Fruit fly (Drosophila melanogaster) S2 (cell line): ENCODE results near the gene eIF2Bepsilon.
A peak's percentile ranks its signal among the peaks of the same experiment; 100 is the strongest.

Experiments used
- CG8478 ChIP-seq: fragments of >200 bp; optimal IDR thresholded peaks from 2 replicates; lab custom pipeline; 2018
- CTCF ChIP-seq, 2 experiments: fragments of >200 bp; optimal IDR thresholded peaks; 2 replicates each; lab custom pipeline; 2018

Gene eIF2Bepsilon

dm6 chrX:1952898-1953297, 30.2 kb upstream of the eIF2Bepsilon start:
- TF ChIP-seq CTCF (optimal IDR thresholded peaks at IDR 0.05; lab: Kevin White, UChicago) (peak; percentile 99 to 100), CG8478 (lab: Kevin White, UChicago) (no peak)

- TF ChIP-seq CTCF (optimal IDR thresholded peaks at IDR 0.05; lab: Kevin White, UChicago): no peak
- no peak for TF ChIP-seq CG8478 (lab: Kevin White, UChicago)
Observed at dm6 chrX:1951391-1952066, 28.9 kb upstream of the eIF2Bepsilon start.

dm6 chrX:1950311-1950710, 27.6 kb upstream of the eIF2Bepsilon start:
- no peak for TF ChIP-seq CG8478 (lab: Kevin White, UChicago)
- TF ChIP-seq CTCF (optimal IDR thresholded peaks at IDR 0.05; lab: Kevin White, UChicago): no peak

dm6 chrX:1949598-1949997, 26.9 kb upstream of the eIF2Bepsilon start:
- TF ChIP-seq CG8478 (lab: Kevin White, UChicago): no peak
- no peak for TF ChIP-seq CTCF (optimal IDR thresholded peaks at IDR 0.05; lab: Kevin White, UChicago)

- TF ChIP-seq CG8478 (lab: Kevin White, UChicago) (no peak), CTCF (optimal IDR thresholded peaks at IDR 0.05; lab: Kevin White, UChicago) (no peak)
Observed at dm6 chrX:1948508-1949065, 25.9 kb upstream of the eIF2Bepsilon start.

dm6 chrX:1947900-1948374, 25.3 kb upstream of the eIF2Bepsilon start:
- TF ChIP-seq CTCF (optimal IDR thresholded peaks at IDR 0.05; lab: Kevin White, UChicago): no peak

- TF ChIP-seq CTCF (optimal IDR thresholded peaks at IDR 0.05; lab: Kevin White, UChicago) (no peak), CG8478 (lab: Kevin White, UChicago) (no peak)
Observed at dm6 chrX:1947178-1947872, 24.7 kb upstream of the eIF2Bepsilon start.

DNA sequence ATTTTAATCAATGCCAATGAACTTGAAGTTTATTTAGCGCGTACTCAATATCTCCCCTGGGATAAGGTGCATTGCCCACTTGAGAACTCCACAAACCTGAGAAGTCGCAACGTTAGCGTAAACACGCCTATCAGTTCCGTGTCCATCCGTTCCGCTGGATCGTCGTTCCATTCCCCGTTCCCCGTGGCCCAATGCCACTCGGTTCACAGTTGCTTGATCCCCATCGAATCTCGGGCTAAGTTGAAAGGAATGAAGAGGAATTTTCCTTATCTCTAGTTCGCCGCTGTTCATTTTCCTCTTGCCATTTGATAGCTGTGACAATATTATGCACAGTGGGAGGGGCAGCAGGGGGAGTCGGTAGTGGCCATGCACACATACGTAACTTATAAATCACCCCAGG, 22.6 kb upstream of the eIF2Bepsilon start:
- TF ChIP-seq CG8478 (lab: Kevin White, UChicago) (no peak), CTCF (optimal IDR thresholded peaks at IDR 0.05; lab: Kevin White, UChicago) (no peak)

DNA sequence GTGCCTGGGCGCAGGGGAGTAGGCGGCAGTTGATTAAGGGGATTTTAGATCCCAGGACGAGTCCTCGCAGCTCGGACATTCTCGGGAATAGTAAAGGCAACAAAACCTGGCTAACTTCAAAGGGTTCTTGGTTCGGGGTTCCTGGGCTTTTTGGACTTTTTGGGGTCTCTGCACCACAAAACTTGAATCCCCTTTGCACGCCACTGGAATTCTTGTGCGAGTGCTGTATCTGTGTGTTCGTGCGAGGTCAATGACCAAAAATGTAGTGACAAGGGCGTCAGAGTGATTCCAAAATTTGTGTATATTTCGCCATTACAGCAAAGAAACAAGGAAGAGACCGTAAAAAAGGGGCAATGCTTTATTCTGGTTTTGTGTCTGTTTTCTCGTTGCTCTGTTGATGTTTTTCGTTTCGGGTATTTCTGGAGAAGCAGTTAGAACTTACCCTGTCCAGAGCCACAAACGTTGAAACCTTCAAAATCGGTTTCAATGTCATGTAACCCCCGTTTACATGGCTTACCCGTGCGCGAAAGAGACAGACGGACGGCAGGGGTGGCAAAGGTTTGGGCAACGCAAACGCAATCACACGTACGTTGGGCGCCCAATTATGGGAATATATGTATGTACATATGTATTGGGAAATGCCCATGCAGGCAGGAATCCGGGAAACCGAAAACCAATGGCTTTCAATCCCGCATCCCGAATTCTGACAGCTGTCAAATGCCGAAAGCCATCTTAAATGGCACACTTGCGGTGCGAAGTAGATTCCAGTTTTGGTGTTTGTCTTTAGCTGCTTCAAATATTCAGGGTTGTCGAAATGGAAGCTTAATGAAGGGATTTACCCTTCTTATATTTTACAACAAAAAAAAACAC, 21.8 kb upstream of the eIF2Bepsilon start:
- TF ChIP-seq CTCF (optimal IDR thresholded peaks at IDR 0.05; lab: Kevin White, UChicago) (no peak), CG8478 (lab: Kevin White, UChicago) (no peak)

- no peak for TF ChIP-seq CG8478 (lab: Kevin White, UChicago)
- TF ChIP-seq CTCF (optimal IDR thresholded peaks at IDR 0.05; lab: Kevin White, UChicago): no peak
Observed at dm6 chrX:1943337-1944244, 20.9 kb upstream of the eIF2Bepsilon start.

DNA sequence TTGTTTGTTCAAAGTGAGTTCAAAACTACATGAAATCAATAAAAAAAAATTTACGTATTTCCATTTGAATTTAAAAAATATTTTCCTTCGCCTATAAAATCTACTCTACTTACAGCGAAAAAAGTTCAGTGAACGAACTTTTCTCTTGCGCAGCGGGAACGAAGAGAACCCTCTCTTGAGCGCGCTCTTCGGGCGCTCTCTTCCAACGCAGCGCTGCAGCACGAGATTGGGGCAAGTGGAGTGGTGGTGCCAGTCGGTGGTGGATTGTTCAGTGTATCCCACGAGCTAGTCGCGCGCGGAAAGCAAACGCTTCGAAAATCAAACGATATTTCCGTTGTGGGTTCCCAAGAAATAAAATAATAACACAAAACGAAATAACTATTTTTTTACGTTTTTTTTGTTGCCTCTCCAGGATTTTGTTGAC, 19.0 kb upstream of the eIF2Bepsilon start, which contains the start of gene Hr4:
Gene Hr4 (plus strand): TSS at position 272 of the 424 bp plus-strand sequence.
- TF ChIP-seq CG8478 (lab: Kevin White, UChicago) (no peak), CTCF (optimal IDR thresholded peaks at IDR 0.05; lab: Kevin White, UChicago) (no peak)

DNA sequence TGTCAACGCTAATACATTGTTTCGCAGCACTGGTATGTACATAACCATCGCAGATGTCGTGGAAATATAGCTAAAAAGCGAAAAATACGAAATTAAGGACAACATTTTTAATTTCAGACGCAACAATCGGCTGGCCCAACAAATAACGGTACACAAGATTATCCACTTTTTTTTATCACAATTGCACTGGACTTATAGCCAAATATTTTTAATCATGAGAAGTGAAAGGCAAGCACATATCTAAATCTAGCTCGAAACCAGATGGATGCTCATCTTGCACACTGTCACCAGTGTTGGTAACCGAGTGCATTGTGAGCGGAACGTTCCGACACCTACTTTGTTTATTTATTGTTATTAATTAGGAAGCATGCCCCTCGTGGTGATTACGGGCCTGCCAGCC, 17.3 kb upstream of the eIF2Bepsilon start, which contains the start of the genes CG3857 and CG3587:
Gene CG3857 (minus strand): TSS at position 21 of the 400 bp plus-strand sequence.
Gene CG3587 (plus strand): TSS at position 288 of the 400 bp plus-strand sequence.
- TF ChIP-seq CG8478 (lab: Kevin White, UChicago) (no peak), CTCF (optimal IDR thresholded peaks at IDR 0.05; lab: Kevin White, UChicago) (peak in 1 of 2 experiments; percentile 38)
